Fruit fly (Drosophila melanogaster): ENCODE results near the gene CG8478.

The CG8478 gene

DNA sequence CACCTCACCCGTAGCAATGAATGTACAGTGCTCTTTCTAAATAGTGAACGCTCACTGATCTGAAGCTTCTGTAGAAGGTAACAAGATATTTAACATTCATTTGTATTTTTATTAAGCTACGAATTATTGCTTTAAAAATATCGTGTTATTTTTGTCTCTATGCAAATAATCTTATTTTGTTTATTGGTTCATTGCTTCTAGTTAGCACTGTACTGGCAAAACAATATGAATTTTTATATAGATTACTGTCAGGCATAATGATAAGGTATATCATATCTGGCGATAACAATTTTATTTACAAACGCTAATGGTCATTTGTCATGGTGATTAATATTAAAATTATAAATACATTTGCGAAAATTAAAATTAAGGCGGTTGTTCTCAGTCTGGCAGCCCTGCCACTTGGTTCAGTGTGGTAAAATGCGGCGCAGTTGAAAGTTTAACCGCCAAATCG lies 8.1 kb downstream of the CG8478 start, which contains the start of gene CG9471 (continued):
- TF ChIP-seq Xbp1 (GFP tag; optimal IDR thresholded peaks at IDR 0.05) = peak; percentile 95
- TF ChIP-seq CG8944 (GFP tag; optimal IDR thresholded peaks at IDR 0.05) = peak; percentile 88
- peak; percentile 84 for TF ChIP-seq CG1603 (tag; optimal IDR thresholded peaks at IDR 0.05)
- peak; percentile 76 for TF ChIP-seq CG2202 (tag; optimal IDR thresholded peaks at IDR 0.05)
- no peak for TF ChIP-seq abd-A (tag; optimal IDR thresholded peaks at IDR 0.05)
- TF ChIP-seq CG12659 (GFP tag; optimal IDR thresholded peaks at IDR 0.05) = peak; percentile 93
- TF ChIP-seq inv (GFP tag; IDR thresholded peaks at IDR 0.05; ENCODE audit: partially characterized antibody) = no peak
- peak; percentile 69 for TF ChIP-seq CG2116 (GFP tag; optimal IDR thresholded peaks at IDR 0.05)
- peak; percentile 85 for TF ChIP-seq cwo (GFP tag; optimal IDR thresholded peaks at IDR 0.05)
- peak; percentile 79 for TF ChIP-seq CG4404 (GFP tag; IDR thresholded peaks at IDR 0.05)
- TF ChIP-seq slou (GFP tag; optimal IDR thresholded peaks at IDR 0.05) = peak; percentile 91
- TF ChIP-seq CG15696 (tag; optimal IDR thresholded peaks at IDR 0.05) = peak; percentile 76
- peak; percentile 82 for TF ChIP-seq CG33557 (GFP tag; optimal IDR thresholded peaks at IDR 0.05)
- TF ChIP-seq org-1 (GFP tag; optimal IDR thresholded peaks at IDR 0.05) = peak; percentile 82
- TF ChIP-seq CG12769 (tag; optimal IDR thresholded peaks at IDR 0.05) = peak; percentile 92
- peak; percentile 96 for TF ChIP-seq HmgZ (tag; optimal IDR thresholded peaks at IDR 0.05)
- peak; percentile 80 for TF ChIP-seq onecut (GFP tag; IDR thresholded peaks at IDR 0.05)
- peak; percentile 66; the same call in 2 of the 3 replicates for TF ChIP-seq CG11560 (tag; IDR thresholded peaks at IDR 0.05)
- TF ChIP-seq Hr51 (GFP tag; optimal IDR thresholded peaks at IDR 0.05) = peak; percentile 75 to 92
- TF ChIP-seq CG10209 (GFP tag; optimal IDR thresholded peaks at IDR 0.05) = peak; percentile 90
- TF ChIP-seq aop (GFP tag; IDR thresholded peaks at IDR 0.05) = peak; percentile 80
- TF ChIP-seq lov (optimal IDR thresholded peaks at IDR 0.05) = no peak
- TF ChIP-seq lov (GFP tag; IDR thresholded peaks at IDR 0.05) = peak; percentile 87
- no peak for TF ChIP-seq pita (GFP tag; optimal IDR thresholded peaks at IDR 0.05)
- TF ChIP-seq p53 (GFP tag; optimal IDR thresholded peaks at IDR 0.05) = peak; percentile 3
- TF ChIP-seq cato (GFP tag; optimal IDR thresholded peaks at IDR 0.05; ENCODE audit: borderline replicate concordance) = peak; percentile 83
- peak; percentile 88 for TF ChIP-seq ATbp (GFP tag; optimal IDR thresholded peaks at IDR 0.05)
- peak; percentile 92 for TF ChIP-seq exex (tag; optimal IDR thresholded peaks at IDR 0.05)
- TF ChIP-seq lola (GFP tag; optimal IDR thresholded peaks at IDR 0.05) = peak in 1 of 3 experiments; percentile 83
- peak; percentile 81 for TF ChIP-seq CG4617 (GFP tag; optimal IDR thresholded peaks at IDR 0.05; ENCODE audit: borderline replicate concordance)
- TF ChIP-seq CG4707 (GFP tag; optimal IDR thresholded peaks at IDR 0.05) = peak; percentile 73
- peak; percentile 16 for TF ChIP-seq CG17186 (GFP tag; optimal IDR thresholded peaks at IDR 0.05)
- TF ChIP-seq ci (GFP tag; IDR thresholded peaks at IDR 0.05) = peak; percentile 94
- TF ChIP-seq NFAT (GFP tag; IDR thresholded peaks at IDR 0.05) = peak; percentile 72
- peak; percentile 94 for TF ChIP-seq CG10543 (GFP tag; optimal IDR thresholded peaks at IDR 0.05)
- peak; percentile 92 for TF ChIP-seq CG9727 (GFP tag; optimal IDR thresholded peaks at IDR 0.05)
- TF ChIP-seq vnd (GFP tag; IDR thresholded peaks at IDR 0.05; ENCODE audit: partially characterized antibody) = no peak
- peak; percentile 67 for TF ChIP-seq CG10321 (GFP tag; IDR thresholded peaks at IDR 0.05)
- TF ChIP-seq eve (GFP tag; optimal IDR thresholded peaks at IDR 0.05) = no peak
- peak; percentile 92 for TF ChIP-seq CG7372 (GFP tag; IDR thresholded peaks at IDR 0.05)
- TF ChIP-seq CG4730 (GFP tag; IDR thresholded peaks at IDR 0.05) = peak; percentile 89
- TF ChIP-seq CG8089 (GFP tag; optimal IDR thresholded peaks at IDR 0.05) = peak; percentile 77
- peak; percentile 81 for TF ChIP-seq CG12236 (GFP tag; optimal IDR thresholded peaks at IDR 0.05)
- TF ChIP-seq CG13296 (GFP tag; optimal IDR thresholded peaks at IDR 0.05) = peak; percentile 91
- TF ChIP-seq vvl (GFP tag; IDR thresholded peaks at IDR 0.05) = peak; percentile 97
- peak; percentile 87 for TF ChIP-seq al (GFP tag; IDR thresholded peaks at IDR 0.05)
- peak; percentile 95 for TF ChIP-seq Xrp1 (GFP tag; IDR thresholded peaks at IDR 0.05)
- TF ChIP-seq CG3995 (GFP tag; optimal IDR thresholded peaks at IDR 0.05) = peak; percentile 69
- TF ChIP-seq sim (GFP tag; IDR thresholded peaks at IDR 0.05) = peak; percentile 73
- peak; percentile 80 for TF ChIP-seq gsb (GFP tag; IDR thresholded peaks at IDR 0.05)

Measured in whole organism, embryonic.